Worm (Caenorhabditis elegans) whole organism, L2 larva: ENCODE measurements around the gene srg-13.

Experiments
- Y55F3AM.14 ChIP-seq: fragments of 200-800 bp; sonication (Bioruptor generic); optimal IDR thresholded peaks from 2 replicates; lab custom pipeline; 2018; ENCODE audit warnings: mild to moderate bottlenecking, missing genetic modification characterization, missing compliant biosample characterization
- ceh-16 ChIP-seq: fragments of 150-350 bp; optimal IDR thresholded peaks from 2 replicates; lab custom pipeline; 2014; ENCODE audit warnings: missing biosample characterization, missing genetic modification characterization
- egl-27 ChIP-seq: sonication (generic microtip); optimal IDR thresholded peaks from 3 replicates; lab custom pipeline; 2017; ENCODE audit warnings: missing biosample characterization, missing genetic modification reagents, missing genetic modification characterization
- nhr-77 ChIP-seq: fragments of 150-350 bp; optimal IDR thresholded peaks from 2 replicates; lab custom pipeline; 2014; ENCODE audit warnings: missing biosample characterization, missing genetic modification characterization

ce11 chrIII:4688965-4689364 lies 16.9 kb downstream of the srg-13 start, which contains the start of gene ppat-1:
- TF ChIP-seq nhr-77 (tag; lab: Kevin White, UChicago): no peak
- no peak for TF ChIP-seq Y55F3AM.14 (GFP tag; lab: Kevin White, UChicago)
- no peak for TF ChIP-seq egl-27 (tag; lab: Kevin White, UChicago)
- TF ChIP-seq ceh-16 (tag; lab: Kevin White, UChicago): no peak
